Worm (Caenorhabditis elegans): ENCODE data around the gene grl-10.

- TF ChIP-seq lsy-2 (tag; optimal IDR thresholded peaks at IDR 0.05) (no peak), hlh-30 (tag; optimal IDR thresholded peaks at IDR 0.05; ENCODE audit: insufficient read depth) (no peak), ama-1 (optimal IDR thresholded peaks at IDR 0.05) (no peak), nhr-237 (tag; optimal IDR thresholded peaks at IDR 0.05) (no peak), gei-8 (GFP tag; optimal IDR thresholded peaks at IDR 0.05) (no peak), lin-15B (tag; optimal IDR thresholded peaks at IDR 0.05) (no peak), lin-39 (tag; optimal IDR thresholded peaks at IDR 0.05) (no peak), ZK546.5 (tag; optimal IDR thresholded peaks at IDR 0.05) (no peak), nhr-77 (tag; optimal IDR thresholded peaks at IDR 0.05) (no peak), snpc-4 (tag; optimal IDR thresholded peaks at IDR 0.05) (no peak), mep-1 (tag; optimal IDR thresholded peaks at IDR 0.05) (no peak), daf-12 (tag; optimal IDR thresholded peaks at IDR 0.05) (no peak), hif-1 (tag; optimal IDR thresholded peaks at IDR 0.05) (no peak)
Observed at ce11 chrV:7811758-7812157, 37.4 kb downstream of the grl-10 start, which contains the start of gene ZK742.4.
